Worm (Caenorhabditis elegans): ENCODE results near the gene rnf-5.

The rnf-5 gene

ce11 chrIII:4193659-4194103 lies 27.0 kb upstream of the rnf-5 start, which contains the start of gene xbp-1 (continued):
- TF ChIP-seq attf-3 (GFP tag; conservative IDR thresholded peaks at IDR 0.05) (no peak), nfya-2 (GFP tag; IDR thresholded peaks at IDR 0.05) (no peak), akir-1 (GFP tag; optimal IDR thresholded peaks at IDR 0.05) (peak; percentile 74), F52B5.7 (tag; optimal IDR thresholded peaks at IDR 0.05) (no peak), ceh-40 (GFP tag; IDR thresholded peaks at IDR 0.05) (no peak), sdz-38 (tag; optimal IDR thresholded peaks at IDR 0.05) (no peak), B0261.1 (tag; optimal IDR thresholded peaks at IDR 0.05) (no peak), fkh-3 (tag; optimal IDR thresholded peaks at IDR 0.05) (no peak), hlh-26 (GFP tag; conservative IDR thresholded peaks at IDR 0.05) (no peak), lir-1 (GFP tag; conservative IDR thresholded peaks at IDR 0.05) (no peak; the same call in 1 of the 2 replicates), him-1 (tag; optimal IDR thresholded peaks at IDR 0.05) (no peak), ceh-79 (tag; optimal IDR thresholded peaks at IDR 0.05) (no peak), F33H1.4 (GFP tag; IDR thresholded peaks at IDR 0.05) (no peak), F37B4.10 (GFP tag; IDR thresholded peaks at IDR 0.05) (0 out of 2 replicates have a peak, but pooled peaks have one; percentile 52), mcd-1 (GFP tag; IDR thresholded peaks at IDR 0.05) (peak; percentile 64), egrh-3 (GFP tag; IDR thresholded peaks at IDR 0.05) (no peak), snpc-3.4 (tag; optimal IDR thresholded peaks at IDR 0.05) (no peak), chd-7 (tag; optimal IDR thresholded peaks at IDR 0.05) (peak; percentile 77), snpc-1.1 (tag; optimal IDR thresholded peaks at IDR 0.05; ENCODE audit: insufficient read depth) (no peak), Y67H2A.10 (GFP tag; conservative IDR thresholded peaks at IDR 0.05) (no peak), ztf-18 (tag; optimal IDR thresholded peaks at IDR 0.05) (peak; percentile 64), K11D2.4 (GFP tag; IDR thresholded peaks at IDR 0.05) (no peak; the same call in 1 of the 2 replicates), ztf-22 (GFP tag; optimal IDR thresholded peaks at IDR 0.05) (peak; percentile 95), efl-1 (GFP tag; optimal IDR thresholded peaks at IDR 0.05) (no peak), F39B2.1 (GFP tag; IDR thresholded peaks at IDR 0.05) (no peak), mel-28 (tag; optimal IDR thresholded peaks at IDR 0.05; ENCODE audit: borderline replicate concordance) (no peak), bed-2 (GFP tag; IDR thresholded peaks at IDR 0.05) (no peak), ceh-58 (GFP tag; IDR thresholded peaks at IDR 0.05) (no peak), rpc-1 (optimal IDR thresholded peaks at IDR 0.05) (no peak), rpc-1 (tag; optimal IDR thresholded peaks at IDR 0.05) (no peak), aptf-3 (GFP tag; IDR thresholded peaks at IDR 0.05) (no peak), lag-1 (GFP tag; IDR thresholded peaks at IDR 0.05) (no peak), B0336.3 (GFP tag; IDR thresholded peaks at IDR 0.05) (peak; percentile 80), snpc-4 (GFP tag; optimal IDR thresholded peaks at IDR 0.05) (no peak), snpc-4 (tag; optimal IDR thresholded peaks at IDR 0.05) (peak; percentile 52 to 71 (median 56)), D2030.7 (GFP tag; IDR thresholded peaks at IDR 0.05) (no peak), unc-130 (GFP tag; optimal IDR thresholded peaks at IDR 0.05) (no peak), madf-10 (tag; optimal IDR thresholded peaks at IDR 0.05) (peak; percentile 91), rcor-1 (GFP tag; IDR thresholded peaks at IDR 0.05) (peak; percentile 31), madf-3 (GFP tag; IDR thresholded peaks at IDR 0.05) (peak; percentile 95), lin-40 (tag; optimal IDR thresholded peaks at IDR 0.05) (peak; percentile 84), ztf-6 (GFP tag; IDR thresholded peaks at IDR 0.05) (peak; percentile 32; the same call in 1 of the 2 replicates), lin-35 (GFP tag; optimal IDR thresholded peaks at IDR 0.05) (peak in 1 of 3 experiments; percentile 48)

All from whole organism, young adult.